Fruit fly (Drosophila melanogaster): ENCODE data around the gene otu.

otu gene

dm6 chrX:8536649-8537048, 47.3 kb upstream of the otu start (continued):
- TF ChIP-seq ase (GFP tag; IDR thresholded peaks at IDR 0.05), result no peak
- no peak for TF ChIP-seq shn (GFP tag; optimal IDR thresholded peaks at IDR 0.05)
- peak; percentile 62 for TF ChIP-seq sob (GFP tag; IDR thresholded peaks at IDR 0.05)
- TF ChIP-seq her (GFP tag; optimal IDR thresholded peaks at IDR 0.05), result peak; percentile 14
- TF ChIP-seq aop (GFP tag; IDR thresholded peaks at IDR 0.05), result no peak
- TF ChIP-seq CG10147 (GFP tag; optimal IDR thresholded peaks at IDR 0.05), result no peak
- TF ChIP-seq CG10979 (tag; optimal IDR thresholded peaks at IDR 0.05), result no peak
- TF ChIP-seq Usf (GFP tag; optimal IDR thresholded peaks at IDR 0.05), result no peak
- no peak for TF ChIP-seq CG5180 (GFP tag; optimal IDR thresholded peaks at IDR 0.05)
- no peak for TF ChIP-seq CG3995 (GFP tag; optimal IDR thresholded peaks at IDR 0.05)
- TF ChIP-seq Lim3 (GFP tag; IDR thresholded peaks at IDR 0.05), result no peak
- TF ChIP-seq CG9437 (GFP tag; optimal IDR thresholded peaks at IDR 0.05), result no peak
- no peak for TF ChIP-seq Gsc (GFP tag; IDR thresholded peaks at IDR 0.05)
- no peak for TF ChIP-seq CG13624 (GFP tag; optimal IDR thresholded peaks at IDR 0.05)
- TF ChIP-seq al (GFP tag; IDR thresholded peaks at IDR 0.05), result no peak
- no peak for TF ChIP-seq gcm (GFP tag; optimal IDR thresholded peaks at IDR 0.05)
- TF ChIP-seq ttk (GFP tag; IDR thresholded peaks at IDR 0.05), result peak; percentile 60
- no peak for TF ChIP-seq Oli (tag; optimal IDR thresholded peaks at IDR 0.05)
- TF ChIP-seq CG6654 (GFP tag; optimal IDR thresholded peaks at IDR 0.05), result no peak
- TF ChIP-seq abd-A (tag; optimal IDR thresholded peaks at IDR 0.05), result no peak
- 0 out of 2 replicates have a peak, but pooled peaks have one; percentile 7 for TF ChIP-seq CG4730 (GFP tag; IDR thresholded peaks at IDR 0.05)
- peak; percentile 34 for TF ChIP-seq CG1603 (tag; optimal IDR thresholded peaks at IDR 0.05)
- TF ChIP-seq corto (GFP tag; optimal IDR thresholded peaks at IDR 0.05), result no peak
- TF ChIP-seq CG33213 (GFP tag; optimal IDR thresholded peaks at IDR 0.05), result no peak
- no peak for TF ChIP-seq fd96Cb (tag; optimal IDR thresholded peaks at IDR 0.05)
- no peak for TF ChIP-seq chn (GFP tag; optimal IDR thresholded peaks at IDR 0.05)
- no peak for TF ChIP-seq kah (GFP tag; optimal IDR thresholded peaks at IDR 0.05)
- TF ChIP-seq rib (GFP tag; IDR thresholded peaks at IDR 0.05), result no peak
- TF ChIP-seq CG8281 (tag; optimal IDR thresholded peaks at IDR 0.05), result no peak
- no peak for TF ChIP-seq CG9797 (GFP tag; optimal IDR thresholded peaks at IDR 0.05)
- peak; percentile 58 for TF ChIP-seq Ptx1 (GFP tag; IDR thresholded peaks at IDR 0.05)
- TF ChIP-seq phol (tag; optimal IDR thresholded peaks at IDR 0.05), result peak; percentile 1
- TF ChIP-seq Side (GFP tag; optimal IDR thresholded peaks at IDR 0.05), result peak; percentile 23
- no peak for TF ChIP-seq CG10543 (GFP tag; optimal IDR thresholded peaks at IDR 0.05)
- no peak for TF ChIP-seq gfzf (GFP tag; optimal IDR thresholded peaks at IDR 0.05)
- no peak for TF ChIP-seq NK7.1 (GFP tag; optimal IDR thresholded peaks at IDR 0.05)
- peak; percentile 52; the same call in 1 of the 2 replicates for TF ChIP-seq lmd (GFP tag; IDR thresholded peaks at IDR 0.05)
- no peak for TF ChIP-seq Awh (GFP tag; IDR thresholded peaks at IDR 0.05)
- TF ChIP-seq gro (GFP tag; optimal IDR thresholded peaks at IDR 0.05), result peak; percentile 31
- TF ChIP-seq C15 (GFP tag; IDR thresholded peaks at IDR 0.05), result no peak
- peak; percentile 50; the same call in 1 of the 2 replicates for TF ChIP-seq Atf6 (GFP tag; IDR thresholded peaks at IDR 0.05)
- no peak for TF ChIP-seq stc (GFP tag; IDR thresholded peaks at IDR 0.05)
- no peak for TF ChIP-seq CG43689 (GFP tag; IDR thresholded peaks at IDR 0.05)
- TF ChIP-seq NC2α (GFP tag; optimal IDR thresholded peaks at IDR 0.05), result no peak
- no peak for TF ChIP-seq CG12219 (GFP tag; optimal IDR thresholded peaks at IDR 0.05)
- TF ChIP-seq ara (GFP tag; IDR thresholded peaks at IDR 0.05), result no peak
- TF ChIP-seq CG12744 (GFP tag; optimal IDR thresholded peaks at IDR 0.05), result no peak
- no peak for TF ChIP-seq Dbx (GFP tag; IDR thresholded peaks at IDR 0.05)
- TF ChIP-seq CG7786 (GFP tag; optimal IDR thresholded peaks at IDR 0.05), result no peak
- no peak for TF ChIP-seq amos (GFP tag; IDR thresholded peaks at IDR 0.05; ENCODE audit: partially characterized antibody)
- no peak for TF ChIP-seq Lpt (GFP tag; optimal IDR thresholded peaks at IDR 0.05)
- no peak for TF ChIP-seq E2f2 (GFP tag; IDR thresholded peaks at IDR 0.05)
- TF ChIP-seq row (GFP tag; IDR thresholded peaks at IDR 0.05), result peak; percentile 65
